Worm (Caenorhabditis elegans) whole organism, L3 larva: ENCODE measurements around the gene C47G2.4.
A peak's percentile ranks its signal among the peaks of the same experiment; 100 is the strongest.

ENCODE experiments used
- R02D3.7 ChIP-seq: fragments of 150-350 bp; optimal IDR thresholded peaks from 2 replicates; lab custom pipeline; 2014; ENCODE audit warnings: missing biosample characterization, missing genetic modification characterization
- aly-2 ChIP-seq: fragments of 150-350 bp; optimal IDR thresholded peaks from 2 replicates; lab custom pipeline; 2014; ENCODE audit warnings: missing biosample characterization, missing genetic modification characterization
- ama-1 ChIP-seq: fragments of 150-350 bp; optimal IDR thresholded peaks from 2 replicates; lab custom pipeline; 2018
- ceh-16 ChIP-seq: sonication (generic microtip); optimal IDR thresholded peaks from 2 replicates; lab custom pipeline; 2017; ENCODE audit warnings: missing biosample characterization, missing genetic modification characterization
- ceh-28 ChIP-seq: fragments of 150-350 bp; optimal IDR thresholded peaks from 2 replicates; lab custom pipeline; 2014; ENCODE audit warnings: missing biosample characterization, missing genetic modification reagents, missing genetic modification characterization
- ceh-82 ChIP-seq: fragments of 150-350 bp; optimal IDR thresholded peaks from 2 replicates; lab custom pipeline; 2014; ENCODE audit warnings: missing biosample characterization, missing genetic modification characterization
- ceh-9 ChIP-seq: sonication (generic microtip); optimal IDR thresholded peaks from 2 replicates; lab custom pipeline; 2018; ENCODE audit warnings: missing biosample characterization, missing genetic modification characterization
- egl-27 ChIP-seq: sonication (generic microtip); optimal IDR thresholded peaks from 4 replicates; lab custom pipeline; 2017; ENCODE audit warnings: missing biosample characterization, missing genetic modification reagents, missing genetic modification characterization
- elt-1 ChIP-seq: fragments of 150-350 bp; optimal IDR thresholded peaks from 2 replicates; lab custom pipeline; 2014; ENCODE audit warnings: missing biosample characterization, missing genetic modification characterization
- elt-2 ChIP-seq: sonication (generic microtip); optimal IDR thresholded peaks from 2 replicates; lab custom pipeline; 2016; ENCODE audit warnings: missing genetic modification reagents, mild to moderate bottlenecking, missing genetic modification characterization, missing compliant biosample characterization
- elt-3 ChIP-seq, 3 experiments: fragments of 150-350 bp in 1 of 3; sonication (generic microtip) in 2 of 3; optimal IDR thresholded peaks; 2 replicates in 2 of 3; 4 replicates in 1 of 3; lab custom pipeline; 2014 to 2017; ENCODE audit warnings: missing biosample characterization in 3 of 3, missing genetic modification characterization in 3 of 3
- eor-1 ChIP-seq, 2 experiments: fragments of 150-350 bp; optimal IDR thresholded peaks; 2 replicates each; lab custom pipeline; 2014 to 2018; ENCODE audit warnings: missing biosample characterization in 2 of 2, missing genetic modification characterization in 2 of 2
- fkh-10 ChIP-seq: sonication (generic microtip); optimal IDR thresholded peaks from 2 replicates; lab custom pipeline; 2017; ENCODE audit warnings: missing biosample characterization, missing genetic modification reagents, missing genetic modification characterization
- fkh-2 ChIP-seq: fragments of 150-350 bp; optimal IDR thresholded peaks from 2 replicates; lab custom pipeline; 2014; ENCODE audit warnings: missing biosample characterization, missing genetic modification reagents, missing genetic modification characterization
- fos-1 ChIP-seq: fragments of 150-350 bp; optimal IDR thresholded peaks from 2 replicates; lab custom pipeline; 2014; ENCODE audit warnings: missing biosample characterization, missing genetic modification characterization
- hmg-11 ChIP-seq: sonication (generic microtip); optimal IDR thresholded peaks from 2 replicates; lab custom pipeline; 2016; ENCODE audit warnings: missing genetic modification characterization, missing compliant biosample characterization
- jun-1 ChIP-seq: fragments of 150-350 bp; optimal IDR thresholded peaks from 2 replicates; lab custom pipeline; 2014; ENCODE audit warnings: missing biosample characterization, missing genetic modification reagents, missing genetic modification characterization
- lin-15B ChIP-seq: fragments of 150-350 bp; optimal IDR thresholded peaks from 2 replicates; lab custom pipeline; 2014; ENCODE audit warnings: missing biosample characterization, missing genetic modification characterization
- lin-39 ChIP-seq: fragments of 150-350 bp; optimal IDR thresholded peaks from 2 replicates; lab custom pipeline; 2018; ENCODE audit warnings: missing biosample characterization, missing genetic modification reagents, missing genetic modification characterization
- lsy-12 ChIP-seq: sonication (generic microtip); optimal IDR thresholded peaks from 2 replicates; lab custom pipeline; 2016; ENCODE audit warnings: mild to moderate bottlenecking, missing genetic modification characterization, missing compliant biosample characterization
- mdl-1 ChIP-seq: fragments of 150-350 bp; optimal IDR thresholded peaks from 2 replicates; lab custom pipeline; 2014; ENCODE audit warnings: missing biosample characterization, missing genetic modification characterization
- mml-1 ChIP-seq: fragments of 150-350 bp; sonication (generic microtip); optimal IDR thresholded peaks from 3 replicates; lab custom pipeline; 2014; ENCODE audit warnings: missing biosample characterization, missing genetic modification characterization
- nfya-1 ChIP-seq: sonication (generic microtip); optimal IDR thresholded peaks from 2 replicates; lab custom pipeline; 2017; ENCODE audit warnings: missing genetic modification characterization, mild to moderate bottlenecking, missing compliant biosample characterization, antibody characterized with exemption, moderate library complexity; ENCODE audit not compliant: insufficient read depth
- nhr-11 ChIP-seq: fragments of 150-350 bp; optimal IDR thresholded peaks from 2 replicates; lab custom pipeline; 2014; ENCODE audit warnings: missing biosample characterization, missing genetic modification characterization
- nhr-12 ChIP-seq: fragments of 150-350 bp; optimal IDR thresholded peaks from 2 replicates; lab custom pipeline; 2014; ENCODE audit warnings: missing biosample characterization, missing genetic modification characterization
- nhr-23 ChIP-seq: fragments of 150-350 bp; optimal IDR thresholded peaks from 2 replicates; lab custom pipeline; 2014; ENCODE audit warnings: missing biosample characterization, missing genetic modification reagents, missing genetic modification characterization
- nhr-237 ChIP-seq: fragments of 150-350 bp; optimal IDR thresholded peaks from 2 replicates; lab custom pipeline; 2014; ENCODE audit warnings: missing biosample characterization, missing genetic modification characterization
- nhr-25 ChIP-seq: sonication (generic microtip); optimal IDR thresholded peaks from 2 replicates; lab custom pipeline; 2017; ENCODE audit warnings: missing biosample characterization, missing genetic modification characterization
- nhr-28 ChIP-seq: fragments of 150-350 bp; optimal IDR thresholded peaks from 2 replicates; lab custom pipeline; 2014; ENCODE audit warnings: missing biosample characterization, missing genetic modification characterization
- nhr-43 ChIP-seq: sonication (generic microtip); optimal IDR thresholded peaks from 2 replicates; lab custom pipeline; 2016; ENCODE audit warnings: mild to moderate bottlenecking, missing genetic modification characterization, missing compliant biosample characterization; ENCODE audit not compliant: poor library complexity, severe bottlenecking
- nhr-67 ChIP-seq: fragments of 150-350 bp; optimal IDR thresholded peaks from 2 replicates; lab custom pipeline; 2014; ENCODE audit warnings: missing biosample characterization, missing genetic modification characterization
- nhr-76 ChIP-seq: fragments of 150-350 bp; sonication (generic microtip); optimal IDR thresholded peaks from 5 replicates; lab custom pipeline; 2014; ENCODE audit warnings: missing biosample characterization, missing genetic modification characterization
- nhr-77 ChIP-seq: fragments of 150-350 bp; optimal IDR thresholded peaks from 2 replicates; lab custom pipeline; 2014; ENCODE audit warnings: missing biosample characterization, missing genetic modification characterization
- pha-4 ChIP-seq: fragments of 150-350 bp; optimal IDR thresholded peaks from 2 replicates; lab custom pipeline; 2014; ENCODE audit warnings: missing biosample characterization, missing genetic modification reagents, missing genetic modification characterization
- pqm-1 ChIP-seq: fragments of 150-350 bp; optimal IDR thresholded peaks from 2 replicates; lab custom pipeline; 2017; ENCODE audit warnings: missing biosample characterization, missing genetic modification characterization, inconsistent platforms
- sea-2 ChIP-seq: fragments of 150-350 bp; sonication (generic microtip); optimal IDR thresholded peaks from 4 replicates; lab custom pipeline; 2014; ENCODE audit warnings: missing biosample characterization, missing genetic modification reagents, missing genetic modification characterization
- skn-1 ChIP-seq: fragments of 150-350 bp; optimal IDR thresholded peaks from 2 replicates; lab custom pipeline; 2014; ENCODE audit warnings: missing biosample characterization, missing genetic modification characterization
- snpc-4 ChIP-seq: fragments of 150-350 bp; optimal IDR thresholded peaks from 2 replicates; lab custom pipeline; 2014; ENCODE audit warnings: missing biosample characterization, missing genetic modification characterization
- tbx-2 ChIP-seq: sonication (generic microtip); optimal IDR thresholded peaks from 2 replicates; lab custom pipeline; 2016; ENCODE audit warnings: mild to moderate bottlenecking, missing genetic modification characterization, missing compliant biosample characterization
- unc-39 ChIP-seq: sonication (generic microtip); optimal IDR thresholded peaks from 4 replicates; lab custom pipeline; 2017; ENCODE audit warnings: missing biosample characterization, missing genetic modification characterization
- unc-62 ChIP-seq: fragments of 150-350 bp; sonication (generic microtip); optimal IDR thresholded peaks from 4 replicates; lab custom pipeline; 2014; ENCODE audit warnings: missing biosample characterization, missing genetic modification reagents, missing genetic modification characterization
- zag-1 ChIP-seq: fragments of 150-350 bp; optimal IDR thresholded peaks from 2 replicates; lab custom pipeline; 2014; ENCODE audit warnings: missing biosample characterization, missing genetic modification characterization
- ztf-11 ChIP-seq: fragments of 150-350 bp; optimal IDR thresholded peaks from 2 replicates; lab custom pipeline; 2014; ENCODE audit warnings: missing biosample characterization, missing genetic modification characterization

Gene C47G2.4

DNA sequence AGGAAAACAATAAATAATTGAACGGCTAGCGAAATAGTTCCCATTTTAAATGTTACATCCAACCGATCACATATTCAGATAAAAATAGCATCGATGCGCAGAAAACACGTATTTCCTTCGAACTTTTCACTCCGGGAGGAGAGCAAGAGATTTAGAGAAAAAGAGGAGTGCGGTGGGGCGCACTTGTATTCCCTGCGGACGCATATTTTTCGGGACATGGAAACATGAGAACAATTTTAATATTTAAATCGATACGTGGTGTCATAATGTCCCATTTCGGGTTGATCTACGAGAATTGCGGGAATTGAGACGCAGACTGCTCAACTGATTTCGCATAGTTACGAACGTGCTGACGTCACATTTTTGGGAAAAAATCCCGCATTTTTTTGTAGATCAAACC is at the start of gene C47G2.4:
Gene C47G2.4 (minus strand): TSS at position 174 of the 400 bp plus-strand sequence.
- TF ChIP-seq fkh-2 (tag; lab: Kevin White, UChicago) (no peak), nhr-28 (tag; lab: Kevin White, UChicago) (no peak), nhr-12 (tag; lab: Kevin White, UChicago) (no peak), eor-1 (tag; optimal IDR thresholded peaks at IDR 0.05; lab: Kevin White, UChicago) (no peak), lin-39 (tag; lab: Kevin White, UChicago) (peak; percentile 43), pha-4 (tag; lab: Kevin White, UChicago) (peak; percentile 69), nhr-23 (tag; lab: Kevin White, UChicago) (peak; percentile 80), pqm-1 (tag; lab: Kevin White, UChicago) (peak; percentile 17), snpc-4 (peak; percentile 84), lsy-12 (tag; lab: Kevin White, UChicago) (no peak), mdl-1 (no peak), elt-1 (peak; percentile 42), nfya-1 (tag; lab: Kevin White, UChicago) (peak; percentile 65), nhr-76 (tag; lab: Kevin White, UChicago) (no peak), hmg-11 (tag; lab: Kevin White, UChicago) (peak; percentile 39), elt-2 (tag; lab: Kevin White, UChicago) (peak; percentile 29), ceh-16 (tag; lab: Kevin White, UChicago) (no peak), nhr-237 (tag; lab: Kevin White, UChicago) (no peak), unc-62 (GFP tag; lab: Kevin White, UChicago) (no peak), nhr-43 (tag; lab: Kevin White, UChicago) (peak; percentile 53), nhr-25 (tag; lab: Kevin White, UChicago) (peak; percentile 72), ztf-11 (tag; lab: Kevin White, UChicago) (no peak), R02D3.7 (peak; percentile 39), lin-15B (tag; lab: Kevin White, UChicago) (peak; percentile 83), tbx-2 (tag; lab: Kevin White, UChicago) (no peak), ceh-28 (peak; percentile 49)

- TF ChIP-seq nhr-23 (tag; lab: Kevin White, UChicago) (no peak), lsy-12 (tag; lab: Kevin White, UChicago) (no peak), egl-27 (tag; lab: Kevin White, UChicago) (no peak), lin-39 (tag; lab: Kevin White, UChicago) (no peak), fkh-10 (GFP tag; lab: Kevin White, UChicago) (no peak), skn-1 (no peak), snpc-4 (no peak), ama-1 (lab: Kevin White, UChicago) (no peak)
- TF ChIP-seq, all 47 proteins: peak for 0
Measured at ce11 chrII:11339507-11339906, 46.1 kb upstream of the C47G2.4 start, which contains the start of gene rmd-3. Gene rmd-3 (minus strand): TSS chrII:11339607.

ce11 chrII:11337497-11338040 is 44.2 kb upstream of the C47G2.4 start, which contains the start of gene sqt-1:
Gene sqt-1 (minus strand): TSS chrII:11337837.
- TF ChIP-seq sea-2 (GFP tag; lab: Kevin White, UChicago): no peak
- no peak for TF ChIP-seq pha-4 (tag; lab: Kevin White, UChicago)
- TF ChIP-seq snpc-4: no peak
- no peak for TF ChIP-seq unc-62 (GFP tag; lab: Kevin White, UChicago)
- peak in 1 of 3 experiments; percentile 72 for TF ChIP-seq elt-3 (tag; optimal IDR thresholded peaks at IDR 0.05; lab: Kevin White, UChicago)
- no peak for TF ChIP-seq nhr-67 (tag; lab: Kevin White, UChicago)
- TF ChIP-seq hmg-11 (tag; lab: Kevin White, UChicago): no peak
- no peak for TF ChIP-seq nhr-28 (tag; lab: Kevin White, UChicago)
- TF ChIP-seq lin-39 (tag; lab: Kevin White, UChicago): no peak
- no peak for TF ChIP-seq unc-39 (tag; lab: Kevin White, UChicago)
- TF ChIP-seq fkh-10 (GFP tag; lab: Kevin White, UChicago): no peak
- TF ChIP-seq nhr-43 (tag; lab: Kevin White, UChicago): peak; percentile 43
- TF ChIP-seq nhr-11: no peak
- no peak for TF ChIP-seq skn-1
- peak; percentile 61 for TF ChIP-seq ama-1 (lab: Kevin White, UChicago)
- TF ChIP-seq lin-15B (tag; lab: Kevin White, UChicago): no peak
- TF ChIP-seq mdl-1: no peak
- no peak for TF ChIP-seq ceh-16 (tag; lab: Kevin White, UChicago)
- TF ChIP-seq aly-2: no peak
- no peak for TF ChIP-seq ceh-82 (tag; lab: Kevin White, UChicago)
- no peak for TF ChIP-seq mml-1
- TF ChIP-seq jun-1 (tag; lab: Kevin White, UChicago): no peak
- peak; percentile 4 for TF ChIP-seq nhr-25 (tag; lab: Kevin White, UChicago)
- TF ChIP-seq tbx-2 (tag; lab: Kevin White, UChicago): no peak
- no peak for TF ChIP-seq egl-27 (tag; lab: Kevin White, UChicago)
- no peak for TF ChIP-seq zag-1 (tag; lab: Kevin White, UChicago)
- TF ChIP-seq nhr-12 (tag; lab: Kevin White, UChicago): no peak
- no peak for TF ChIP-seq ztf-11 (tag; lab: Kevin White, UChicago)
- no peak for TF ChIP-seq nhr-77 (tag; lab: Kevin White, UChicago)
- TF ChIP-seq ceh-9 (tag; lab: Kevin White, UChicago): no peak
- no peak for TF ChIP-seq fos-1 (tag; lab: Kevin White, UChicago)
- TF ChIP-seq nhr-23 (tag; lab: Kevin White, UChicago): peak; percentile 52
- TF ChIP-seq nhr-76 (tag; lab: Kevin White, UChicago): no peak
- TF ChIP-seq R02D3.7: no peak
